Worm (Caenorhabditis elegans): ENCODE measurements around the gene C33A11.2.
A peak's percentile ranks its signal among the peaks of the same experiment; 100 is the strongest.

ce11 chrX:15365767-15366177 lies at the start of gene C33A11.2:
- no peak for TF ChIP-seq alr-1 (tag; optimal IDR thresholded peaks at IDR 0.05)
- no peak for TF ChIP-seq ztf-1 (GFP tag; conservative IDR thresholded peaks at IDR 0.05)
- TF ChIP-seq nhr-237 (tag; optimal IDR thresholded peaks at IDR 0.05), result no peak
- TF ChIP-seq nhr-6 (tag; optimal IDR thresholded peaks at IDR 0.05), result no peak
- TF ChIP-seq blmp-1 (tag; optimal IDR thresholded peaks at IDR 0.05; ENCODE audit: insufficient read depth), result peak; percentile 33
- TF ChIP-seq peb-1 (tag; optimal IDR thresholded peaks at IDR 0.05), result no peak
- no peak for TF ChIP-seq ceh-82 (tag; optimal IDR thresholded peaks at IDR 0.05)
- TF ChIP-seq snpc-4 (tag; optimal IDR thresholded peaks at IDR 0.05), result no peak
- TF ChIP-seq unc-39 (tag; optimal IDR thresholded peaks at IDR 0.05), result no peak
- no peak for TF ChIP-seq nhr-77 (tag; optimal IDR thresholded peaks at IDR 0.05)
- TF ChIP-seq nhr-10 (tag; optimal IDR thresholded peaks at IDR 0.05), result no peak
- no peak for TF ChIP-seq lin-39 (tag; optimal IDR thresholded peaks at IDR 0.05)
- no peak for TF ChIP-seq mab-5 (tag; optimal IDR thresholded peaks at IDR 0.05)
- no peak for TF ChIP-seq ztf-11 (tag; optimal IDR thresholded peaks at IDR 0.05)

Data from whole organism, L2 larva.